Worm (Caenorhabditis elegans): ENCODE results near the gene F22B7.9.

F22B7.9 gene

ce11 chrIII:8685590-8686240, 32.0 kb upstream of the F22B7.9 start (continued):
- TF ChIP-seq T26A8.4 (GFP tag; IDR thresholded peaks at IDR 0.05) (peak; percentile 74; the same call in 1 of the 2 replicates), daf-8 (GFP tag; IDR thresholded peaks at IDR 0.05) (no peak), dmd-9 (GFP tag; IDR thresholded peaks at IDR 0.05) (no peak), nhr-111 (GFP tag; optimal IDR thresholded peaks at IDR 0.05) (peak; percentile 29), set-16 (GFP tag; IDR thresholded peaks at IDR 0.05) (no peak), pqm-1 (tag; optimal IDR thresholded peaks at IDR 0.05) (no peak), zip-11 (GFP tag; IDR thresholded peaks at IDR 0.05) (no peak), aly-2 (tag; optimal IDR thresholded peaks at IDR 0.05) (no peak), T20F7.1 (GFP tag; optimal IDR thresholded peaks at IDR 0.05) (no peak), nhr-6 (tag; optimal IDR thresholded peaks at IDR 0.05) (no peak), unc-130 (GFP tag; optimal IDR thresholded peaks at IDR 0.05) (no peak), madf-9 (GFP tag; conservative IDR thresholded peaks at IDR 0.05) (no peak), php-3 (GFP tag; IDR thresholded peaks at IDR 0.05) (no peak), F49E8.2 (tag; optimal IDR thresholded peaks at IDR 0.05; ENCODE audit: borderline replicate concordance) (no peak), zfp-3 (GFP tag; conservative IDR thresholded peaks at IDR 0.05) (peak; percentile 71; the same call in 1 of the 2 replicates), pha-4 (GFP tag; IDR thresholded peaks at IDR 0.05) (peak; percentile 69; the same call in 1 of the 2 replicates), pha-4 (tag; optimal IDR thresholded peaks at IDR 0.05) (no peak), aha-1 (tag) (peak; percentile 93), F44E2.7 (GFP tag; IDR thresholded peaks at IDR 0.05) (no peak), dmd-6 (GFP tag; IDR thresholded peaks at IDR 0.05) (0 out of 2 replicates have a peak, but pooled peaks have one; percentile 23), nhr-102 (tag; optimal IDR thresholded peaks at IDR 0.05) (peak; percentile 55), Y5F2A.4 (GFP tag; optimal IDR thresholded peaks at IDR 0.05) (peak; percentile 71), nhr-48 (tag; optimal IDR thresholded peaks at IDR 0.05) (peak; percentile 45), rbr-2 (tag; optimal IDR thresholded peaks at IDR 0.05) (no peak), nhr-42 (GFP tag; IDR thresholded peaks at IDR 0.05) (peak; percentile 18; the same call in 1 of the 2 replicates), Y75B8A.6 (GFP tag; IDR thresholded peaks at IDR 0.05) (0 out of 2 replicates have a peak, but pooled peaks have one; percentile 37), dpl-1 (GFP tag; optimal IDR thresholded peaks at IDR 0.05) (no peak), mdl-1 (tag; optimal IDR thresholded peaks at IDR 0.05) (no peak), mep-1 (tag; optimal IDR thresholded peaks at IDR 0.05) (peak; percentile 27), lim-7 (GFP tag; IDR thresholded peaks at IDR 0.05) (no peak), dve-1 (tag; optimal IDR thresholded peaks at IDR 0.05; ENCODE audit: insufficient read depth) (peak; percentile 46), vab-7 (GFP tag; IDR thresholded peaks at IDR 0.05) (no peak), fos-1 (tag; optimal IDR thresholded peaks at IDR 0.05) (no peak), F10B5.3 (tag; optimal IDR thresholded peaks at IDR 0.05) (no peak), daf-19 (GFP tag; conservative IDR thresholded peaks at IDR 0.05) (no peak), ztf-7 (tag; optimal IDR thresholded peaks at IDR 0.05) (no peak), ctbp-1 (GFP tag; IDR thresholded peaks at IDR 0.05) (peak; percentile 34; the same call in 1 of the 2 replicates), daf-16 (GFP tag; optimal IDR thresholded peaks at IDR 0.05) (no peak), daf-16 (tag; optimal IDR thresholded peaks at IDR 0.05) (peak; percentile 36), hlh-11 (tag; optimal IDR thresholded peaks at IDR 0.05) (peak; percentile 35), hif-1 (tag; optimal IDR thresholded peaks at IDR 0.05) (no peak), ZK337.2 (GFP tag; IDR thresholded peaks at IDR 0.05) (no peak), nhr-28 (tag; optimal IDR thresholded peaks at IDR 0.05) (no peak), gei-8 (GFP tag; optimal IDR thresholded peaks at IDR 0.05) (no peak), ama-1 (optimal IDR thresholded peaks at IDR 0.05) (no peak), nhr-237 (tag; optimal IDR thresholded peaks at IDR 0.05) (no peak), hmg-1.1 (GFP tag; IDR thresholded peaks at IDR 0.05) (no peak), ceh-20 (GFP tag; IDR thresholded peaks at IDR 0.05) (no peak)

Measured in whole organism, L4 larva.